Worm (Caenorhabditis elegans): ENCODE measurements around the gene Y61A9LA.12.
A peak's percentile ranks its signal among the peaks of the same experiment; 100 is the strongest.

Gene Y61A9LA.12

ce11 chrV:4527934-4528333 is 25.7 kb upstream of the Y61A9LA.12 start:
- TF ChIP-seq Y5F2A.4 (GFP tag; optimal IDR thresholded peaks at IDR 0.05) = no peak
- TF ChIP-seq T20F7.1 (GFP tag; optimal IDR thresholded peaks at IDR 0.05) = no peak
- TF ChIP-seq nhr-28 (tag; optimal IDR thresholded peaks at IDR 0.05) = no peak
- TF ChIP-seq R02D3.7 (tag; optimal IDR thresholded peaks at IDR 0.05) = no peak
- TF ChIP-seq ceh-82 (tag; optimal IDR thresholded peaks at IDR 0.05) = no peak
- no peak for TF ChIP-seq saeg-2 (GFP tag; IDR thresholded peaks at IDR 0.05)
- no peak for TF ChIP-seq ztf-7 (tag; optimal IDR thresholded peaks at IDR 0.05)
- no peak for TF ChIP-seq nhr-237 (tag; optimal IDR thresholded peaks at IDR 0.05)
- TF ChIP-seq jun-1 (tag; optimal IDR thresholded peaks at IDR 0.05) = no peak
- no peak for TF ChIP-seq dmd-8 (GFP tag; IDR thresholded peaks at IDR 0.05)
- TF ChIP-seq pha-4 (GFP tag; IDR thresholded peaks at IDR 0.05) = no peak
- no peak for TF ChIP-seq pha-4 (tag; optimal IDR thresholded peaks at IDR 0.05)
- TF ChIP-seq set-16 (GFP tag; IDR thresholded peaks at IDR 0.05) = no peak
- TF ChIP-seq vab-7 (GFP tag; IDR thresholded peaks at IDR 0.05) = no peak
- TF ChIP-seq mep-1 (tag; optimal IDR thresholded peaks at IDR 0.05) = no peak
- no peak for TF ChIP-seq fos-1 (tag; optimal IDR thresholded peaks at IDR 0.05)

ce11 chrV:4535736-4536135 is 17.9 kb upstream of the Y61A9LA.12 start:
- TF ChIP-seq set-16 (GFP tag; IDR thresholded peaks at IDR 0.05) (no peak), unc-62 (GFP tag; optimal IDR thresholded peaks at IDR 0.05 in 1 of 2) (peak in 1 of 2 experiments; percentile 90), unc-62 (tag; optimal IDR thresholded peaks at IDR 0.05) (no peak)

- TF ChIP-seq attf-4 (tag; optimal IDR thresholded peaks at IDR 0.05) (no peak), cey-2 (tag; optimal IDR thresholded peaks at IDR 0.05; ENCODE audit: borderline replicate concordance, insufficient read depth) (no peak), unc-62 (GFP tag; optimal IDR thresholded peaks at IDR 0.05 in 1 of 2) (no peak), unc-62 (tag; optimal IDR thresholded peaks at IDR 0.05) (no peak), nhr-10 (tag; optimal IDR thresholded peaks at IDR 0.05) (no peak), ces-1 (GFP tag; optimal IDR thresholded peaks at IDR 0.05) (no peak), vab-7 (GFP tag; IDR thresholded peaks at IDR 0.05) (no peak), aha-1 (tag) (peak; percentile 35), mxl-2 (GFP tag; conservative IDR thresholded peaks at IDR 0.05) (no peak)
Measured at ce11 chrV:4539855-4540254, 13.8 kb upstream of the Y61A9LA.12 start.

- TF ChIP-seq ztf-7 (tag; optimal IDR thresholded peaks at IDR 0.05) = no peak
- TF ChIP-seq nhr-28 (tag; optimal IDR thresholded peaks at IDR 0.05) = no peak
- TF ChIP-seq unc-62 (GFP tag; optimal IDR thresholded peaks at IDR 0.05 in 1 of 2) = no peak
- no peak for TF ChIP-seq unc-62 (tag; optimal IDR thresholded peaks at IDR 0.05)
- TF ChIP-seq dve-1 (tag; optimal IDR thresholded peaks at IDR 0.05; ENCODE audit: insufficient read depth) = no peak
- no peak for TF ChIP-seq F37D6.2 (tag; optimal IDR thresholded peaks at IDR 0.05)
- no peak for TF ChIP-seq nhr-11 (tag; optimal IDR thresholded peaks at IDR 0.05)
- TF ChIP-seq lin-39 (tag; optimal IDR thresholded peaks at IDR 0.05) = no peak
- TF ChIP-seq tag-97 (GFP tag; IDR thresholded peaks at IDR 0.05) = no peak
- no peak for TF ChIP-seq vab-7 (GFP tag; IDR thresholded peaks at IDR 0.05)
- TF ChIP-seq nhr-77 (tag; optimal IDR thresholded peaks at IDR 0.05) = no peak
- no peak for TF ChIP-seq unc-130 (GFP tag; optimal IDR thresholded peaks at IDR 0.05)
Measured at ce11 chrV:4546854-4547253, 6.8 kb upstream of the Y61A9LA.12 start.

- TF ChIP-seq lir-3 (tag; optimal IDR thresholded peaks at IDR 0.05) = no peak
- no peak for TF ChIP-seq Y48G9A.11 (GFP tag; IDR thresholded peaks at IDR 0.05)
- no peak for TF ChIP-seq daf-8 (GFP tag; IDR thresholded peaks at IDR 0.05)
- TF ChIP-seq mes-2 (tag; optimal IDR thresholded peaks at IDR 0.05; ENCODE audit: poor library complexity, severe bottlenecking) = no peak
- TF ChIP-seq daf-16 (GFP tag; optimal IDR thresholded peaks at IDR 0.05) = no peak
- TF ChIP-seq daf-16 (tag; optimal IDR thresholded peaks at IDR 0.05) = no peak
- peak in 1 of 2 experiments; percentile 14 for TF ChIP-seq unc-62 (GFP tag; optimal IDR thresholded peaks at IDR 0.05 in 1 of 2)
- no peak for TF ChIP-seq unc-62 (tag; optimal IDR thresholded peaks at IDR 0.05)
Measured at ce11 chrV:4549191-4549590, 4.5 kb upstream of the Y61A9LA.12 start, which contains the start of gene sos-1. Gene sos-1, minus strand, starts transcription at chrV:4549291.
